Fruit fly (Drosophila melanogaster) whole organism, embryonic: ENCODE measurements around the gene Sfp93F.

Source experiments
- Asciz ChIP-seq: fragments of 200-800 bp; sonication (Bioruptor generic); optimal IDR thresholded peaks from 2 replicates; lab custom pipeline; 2017; ENCODE audit warnings: missing biosample characterization, mild to moderate bottlenecking, missing genetic modification characterization, missing genetic modification reagents
- C15 ChIP-seq: fragments of 200-800 bp; sonication (Bioruptor generic); IDR thresholded peaks from 3 replicates; pipeline ENCODE4 v1.3.6; 2022; ENCODE audit warnings: missing biosample characterization, missing genetic modification characterization
- CG11560 ChIP-seq: fragments of 200-800 bp; sonication (Bioruptor generic); IDR thresholded peaks from 3 replicates; pipeline ENCODE4 v1.3.6; 2022; ENCODE audit warnings: missing biosample characterization, missing genetic modification characterization
- CG12299 ChIP-seq: fragments of 200-800 bp; sonication (Bioruptor generic); optimal IDR thresholded peaks from 2 replicates; lab custom pipeline; 2018; ENCODE audit warnings: missing biosample characterization, mild to moderate bottlenecking, missing genetic modification characterization
- CG12744 ChIP-seq: fragments of 200-800 bp; sonication (Bioruptor generic); optimal IDR thresholded peaks from 2 replicates; lab custom pipeline; 2016; ENCODE audit warnings: missing biosample characterization, missing genetic modification characterization
- CG12942 ChIP-seq: fragments of 200-800 bp; sonication (Bioruptor generic); optimal IDR thresholded peaks from 3 replicates; lab custom pipeline; 2016; ENCODE audit warnings: missing biosample characterization, missing genetic modification characterization
- CG14014 ChIP-seq: fragments of 200-800 bp; sonication (Bioruptor generic); IDR thresholded peaks from 2 replicates; pipeline ENCODE4 v1.3.6; 2022; ENCODE audit warnings: missing biosample characterization, missing genetic modification characterization
- CG14667 ChIP-seq: fragments of 200-800 bp; sonication (Bioruptor generic); IDR thresholded peaks from 2 replicates; pipeline ENCODE4 v1.3.6; 2022; ENCODE audit warnings: missing biosample characterization, missing genetic modification characterization
- CG1529 ChIP-seq: fragments of 200-800 bp; sonication (Bioruptor generic); optimal IDR thresholded peaks from 3 replicates; lab custom pipeline; 2018; ENCODE audit warnings: missing biosample characterization, missing genetic modification characterization
- CG17328 ChIP-seq: fragments of 200-800 bp; sonication (Bioruptor generic); IDR thresholded peaks from 2 replicates; pipeline ENCODE4 v1.3.6; 2022; ENCODE audit warnings: missing biosample characterization, missing genetic modification characterization
- CG17568 ChIP-seq: fragments of 200-800 bp; sonication (Bioruptor generic); optimal IDR thresholded peaks from 2 replicates; lab custom pipeline; 2018; ENCODE audit warnings: missing biosample characterization, mild to moderate bottlenecking, missing genetic modification characterization, moderate library complexity
- CG18599 ChIP-seq: fragments of 200-800 bp; sonication (Bioruptor generic); optimal IDR thresholded peaks from 3 replicates; lab custom pipeline; 2017; ENCODE audit warnings: missing biosample characterization, missing genetic modification characterization, mild to moderate bottlenecking, moderate library complexity, missing genetic modification reagents
- CG2889 ChIP-seq: fragments of 200-800 bp; sonication (Bioruptor generic); IDR thresholded peaks from 3 replicates; pipeline ENCODE4 v1.3.6; 2022; ENCODE audit warnings: missing biosample characterization, missing genetic modification characterization
- CG3407 ChIP-seq: fragments of 200-800 bp; sonication (Bioruptor generic); optimal IDR thresholded peaks from 2 replicates; lab custom pipeline; 2018; ENCODE audit warnings: missing biosample characterization, mild to moderate bottlenecking, missing genetic modification characterization
- CG4360 ChIP-seq: fragments of 200-800 bp; sonication (Bioruptor generic); IDR thresholded peaks from 2 replicates; pipeline ENCODE4 v1.3.6; 2022; ENCODE audit warnings: missing biosample characterization, missing genetic modification characterization
- CG7357 ChIP-seq: fragments of 200-800 bp; sonication (Bioruptor generic); IDR thresholded peaks from 3 replicates; pipeline ENCODE4 v1.3.6; 2022; ENCODE audit warnings: missing biosample characterization, missing genetic modification characterization
- CG9727 ChIP-seq: fragments of 200-800 bp; sonication (Bioruptor generic); optimal IDR thresholded peaks from 3 replicates; lab custom pipeline; 2017; ENCODE audit warnings: missing biosample characterization, mild to moderate bottlenecking, missing genetic modification characterization
- CHES-1-like ChIP-seq: fragments of 200-800 bp; sonication (Bioruptor generic); optimal IDR thresholded peaks from 2 replicates; lab custom pipeline; 2016; ENCODE audit warnings: missing biosample characterization, missing genetic modification characterization
- D19A ChIP-seq: fragments of 200-800 bp; optimal IDR thresholded peaks from 3 replicates; lab custom pipeline; 2019; ENCODE audit warnings: missing biosample characterization, mild to moderate bottlenecking, missing genetic modification characterization, moderate library complexity
- Dip2 ChIP-seq: fragments of 200-800 bp; sonication (Bioruptor generic); IDR thresholded peaks from 2 replicates; pipeline ENCODE4 v1.3.6; 2022; ENCODE audit warnings: missing biosample characterization, missing genetic modification characterization
- HLH4C ChIP-seq: fragments of 200-800 bp; sonication (Bioruptor generic); IDR thresholded peaks from 3 replicates; pipeline ENCODE4 v1.3.6; 2022; ENCODE audit warnings: missing biosample characterization, missing genetic modification characterization; ENCODE audit not compliant: partially characterized antibody
- Hr3 ChIP-seq: fragments of 200-800 bp; sonication (Bioruptor generic); optimal IDR thresholded peaks from 3 replicates; lab custom pipeline; 2016; ENCODE audit warnings: missing biosample characterization, missing genetic modification characterization
- Mes4 ChIP-seq: fragments of 200-800 bp; sonication (Bioruptor generic); optimal IDR thresholded peaks from 2 replicates; lab custom pipeline; 2016; ENCODE audit warnings: missing biosample characterization, missing genetic modification characterization
- Pdp1 ChIP-seq, 2 experiments: fragments of 200-800 bp; sonication (Bioruptor generic); optimal IDR thresholded peaks; 3 replicates each; lab custom pipeline; 2016; ENCODE audit warnings: missing biosample characterization in 2 of 2, missing genetic modification characterization in 2 of 2, mild to moderate bottlenecking in 1 of 2, moderate library complexity in 1 of 2
- Stat92E ChIP-seq, 3 experiments: fragments of >200 bp in 2 of 3; fragments of 200-800 bp in 1 of 3; sonication (Bioruptor generic) in 1 of 3; optimal IDR thresholded peaks; 2 replicates each; lab custom pipeline; 2017 to 2019; ENCODE audit warnings: missing biosample characterization in 3 of 3, missing genetic modification characterization in 3 of 3, mild to moderate bottlenecking in 1 of 3, moderate library complexity in 1 of 3
- Taf1 ChIP-seq: fragments of 200-800 bp; sonication (Bioruptor generic); IDR thresholded peaks from 2 replicates; pipeline ENCODE4 v1.3.6; 2022; ENCODE audit warnings: missing biosample characterization, missing genetic modification characterization
- bbx ChIP-seq: fragments of 200-800 bp; sonication (Bioruptor generic); IDR thresholded peaks from 2 replicates; pipeline ENCODE4 v1.3.6; 2022; ENCODE audit warnings: missing biosample characterization, missing genetic modification characterization; ENCODE audit not compliant: partially characterized antibody
- bigmax ChIP-seq: fragments of 200-800 bp; sonication (Bioruptor generic); optimal IDR thresholded peaks from 2 replicates; lab custom pipeline; 2018; ENCODE audit warnings: missing biosample characterization, mild to moderate bottlenecking, missing genetic modification characterization
- bowl ChIP-seq: fragments of 200-800 bp; sonication (Bioruptor generic); IDR thresholded peaks from 2 replicates; pipeline ENCODE4 v1.3.6; 2022; ENCODE audit warnings: missing biosample characterization, missing genetic modification characterization
- bsh ChIP-seq, 2 experiments: fragments of 200-800 bp; sonication (Bioruptor generic); optimal IDR thresholded peaks; 2 replicates each; lab custom pipeline; 2017 to 2018; ENCODE audit warnings: mild to moderate bottlenecking in 2 of 2, missing biosample characterization in 2 of 2, missing genetic modification characterization in 2 of 2, moderate library complexity in 1 of 2
- croc ChIP-seq: fragments of 200-800 bp; sonication (Bioruptor generic); conservative IDR thresholded peaks from 3 replicates; pipeline ENCODE4 v1.3.6; 2022; ENCODE audit warnings: missing biosample characterization, missing genetic modification characterization
- dpn ChIP-seq, 2 experiments: fragments of 200-800 bp; sonication (Bioruptor generic); optimal IDR thresholded peaks; 3 replicates each; lab custom pipeline; 2016; ENCODE audit warnings: missing biosample characterization in 2 of 2, missing genetic modification characterization in 2 of 2
- esg ChIP-seq: fragments of 200-800 bp; sonication (Bioruptor generic); conservative IDR thresholded peaks from 2 replicates; pipeline ENCODE4 v1.3.6; 2022; ENCODE audit warnings: missing biosample characterization, missing genetic modification characterization
- fd64A ChIP-seq: fragments of 200-800 bp; sonication (Bioruptor generic); optimal IDR thresholded peaks from 3 replicates; lab custom pipeline; 2018; ENCODE audit warnings: missing biosample characterization, mild to moderate bottlenecking, missing genetic modification characterization
- hb ChIP-seq: fragments of 200-800 bp; sonication (Bioruptor generic); IDR thresholded peaks from 3 replicates; pipeline ENCODE4 v1.3.6; 2022; ENCODE audit warnings: missing biosample characterization, missing genetic modification characterization; ENCODE audit not compliant: partially characterized antibody
- hkb ChIP-seq, 2 experiments: fragments of 200-800 bp in 1 of 2; fragments of >200 bp in 1 of 2; sonication (Bioruptor generic) in 1 of 2; IDR thresholded peaks in 1 of 2; optimal IDR thresholded peaks in 1 of 2; 2 replicates each; pipeline versions ENCODE4 v1.3.6 to Lab custom; 2017 to 2022; ENCODE audit warnings: missing biosample characterization in 1 of 2, missing genetic modification characterization in 1 of 2
- lov ChIP-seq, 2 experiments: fragments of 200-800 bp in 1 of 2; fragments of >200 bp in 1 of 2; sonication (Bioruptor generic) in 1 of 2; IDR thresholded peaks in 1 of 2; optimal IDR thresholded peaks in 1 of 2; 2 replicates in 1 of 2; 3 replicates in 1 of 2; pipeline versions ENCODE4 v1.3.6 to Lab custom; 2017 to 2022; ENCODE audit warnings: missing biosample characterization in 1 of 2, missing genetic modification characterization in 1 of 2
- mirr ChIP-seq: fragments of 200-800 bp; sonication (Bioruptor generic); optimal IDR thresholded peaks from 3 replicates; lab custom pipeline; 2018; ENCODE audit warnings: missing biosample characterization, mild to moderate bottlenecking, missing genetic modification characterization
- nerfin-1 ChIP-seq: fragments of 200-800 bp; sonication (Bioruptor generic); optimal IDR thresholded peaks from 3 replicates; lab custom pipeline; 2019; ENCODE audit warnings: missing biosample characterization, mild to moderate bottlenecking, missing genetic modification characterization, moderate library complexity
- onecut ChIP-seq: fragments of 200-800 bp; sonication (Bioruptor generic); IDR thresholded peaks from 2 replicates; pipeline ENCODE4 v1.3.6; 2022; ENCODE audit warnings: missing biosample characterization, missing genetic modification characterization
- rib ChIP-seq: fragments of 200-800 bp; sonication (Bioruptor generic); IDR thresholded peaks from 2 replicates; pipeline ENCODE4 v1.3.6; 2022; ENCODE audit warnings: missing biosample characterization, missing genetic modification characterization
- schlank ChIP-seq: fragments of 200-800 bp; sonication (Bioruptor generic); optimal IDR thresholded peaks from 2 replicates; lab custom pipeline; 2018; ENCODE audit warnings: missing biosample characterization, mild to moderate bottlenecking, missing genetic modification characterization
- sd ChIP-seq: fragments of 200-800 bp; sonication (Bioruptor generic); optimal IDR thresholded peaks from 3 replicates; lab custom pipeline; 2018; ENCODE audit warnings: missing biosample characterization, mild to moderate bottlenecking, missing genetic modification characterization, moderate library complexity
- tgo ChIP-seq: fragments of 200-800 bp; sonication (Bioruptor generic); IDR thresholded peaks from 3 replicates; pipeline ENCODE4 v1.3.6; 2022; ENCODE audit warnings: missing biosample characterization, missing genetic modification characterization
- tin ChIP-seq: fragments of 200-800 bp; sonication (Bioruptor generic); optimal IDR thresholded peaks from 3 replicates; lab custom pipeline; 2016; ENCODE audit warnings: missing biosample characterization, missing genetic modification characterization
- twi ChIP-seq: fragments of 200-800 bp; optimal IDR thresholded peaks from 2 replicates; lab custom pipeline; 2019; ENCODE audit warnings: missing biosample characterization, mild to moderate bottlenecking, missing genetic modification characterization, moderate library complexity
- wdn ChIP-seq: fragments of 200-800 bp; sonication (Bioruptor generic); IDR thresholded peaks from 2 replicates; pipeline ENCODE4 v1.3.6; 2022; ENCODE audit warnings: missing biosample characterization, missing genetic modification characterization
- z ChIP-seq: fragments of 200-800 bp; sonication (Bioruptor generic); IDR thresholded peaks from 3 replicates; pipeline ENCODE4 v1.3.6; 2022; ENCODE audit warnings: missing biosample characterization, missing genetic modification characterization
- zf30C ChIP-seq: fragments of 200-800 bp; sonication (Bioruptor generic); optimal IDR thresholded peaks from 3 replicates; lab custom pipeline; 2018; ENCODE audit warnings: missing biosample characterization, mild to moderate bottlenecking, missing genetic modification characterization

Gene Sfp93F

dm6 chr3R:21781448-21781847 is 45.4 kb upstream of the Sfp93F start (continued):
- TF ChIP-seq esg (GFP tag; lab: Robert Waterston, UW) (peak; percentile 74), tgo (peak; percentile 82), sd (tag; lab: Kevin White, UChicago) (no peak), zf30C (GFP tag; lab: Kevin White, UChicago) (peak; percentile 49), CG17328 (GFP tag; lab: Robert Waterston, UW) (peak; percentile 48; the same call in 1 of the 2 replicates), hb (GFP tag; lab: Robert Waterston, UW) (no peak), CHES-1-like (GFP tag; lab: Kevin White, UChicago) (no peak), Taf1 (GFP tag; lab: Robert Waterston, UW) (no peak), Asciz (no peak), CG1529 (GFP tag; lab: Kevin White, UChicago) (peak; percentile 39), CG4360 (0 out of 2 replicates have a peak, but pooled peaks have one; percentile 10), CG18599 (GFP tag; lab: Kevin White, UChicago) (no peak), Dip2 (GFP tag; lab: Robert Waterston, UW) (no peak), HLH4C (GFP tag; lab: Robert Waterston, UW) (no peak), Pdp1 (GFP tag; optimal IDR thresholded peaks at IDR 0.05; lab: Kevin White, UChicago) (peak; percentile 36 to 47), CG17568 (no peak), dpn (GFP tag; optimal IDR thresholded peaks at IDR 0.05; lab: Kevin White, UChicago) (peak; percentile 63 to 65), tin (peak; percentile 55), CG7357 (GFP tag; lab: Robert Waterston, UW) (peak; percentile 58; the same call in 2 of the 3 replicates), wdn (GFP tag; lab: Robert Waterston, UW) (peak; percentile 49; the same call in 1 of the 2 replicates), mirr (GFP tag; lab: Kevin White, UChicago) (no peak), CG12299 (tag; lab: Kevin White, UChicago) (no peak), Stat92E (GFP tag; optimal IDR thresholded peaks at IDR 0.05; lab: Kevin White, UChicago) (no peak), bowl (GFP tag; lab: Robert Waterston, UW) (no peak; the same call in 1 of the 2 replicates), bsh (GFP tag; optimal IDR thresholded peaks at IDR 0.05; lab: Kevin White, UChicago) (peak; percentile 78 to 80), hkb (optimal IDR thresholded peaks at IDR 0.05; lab: Kevin White, UChicago) (no peak), hkb (GFP tag; IDR thresholded peaks at IDR 0.05; lab: Robert Waterston, UW) (peak; percentile 76), fd64A (no peak), Mes4 (GFP tag; lab: Kevin White, UChicago) (peak; percentile 48), nerfin-1 (tag; lab: Kevin White, UChicago) (peak; percentile 34), lov (optimal IDR thresholded peaks at IDR 0.05; lab: Kevin White, UChicago) (no peak), lov (GFP tag; IDR thresholded peaks at IDR 0.05; lab: Robert Waterston, UW) (no peak), CG12744 (GFP tag; lab: Kevin White, UChicago) (peak; percentile 19), bbx (GFP tag; lab: Robert Waterston, UW) (no peak), croc (GFP tag; lab: Robert Waterston, UW) (peak; percentile 33; the same call in 1 of the 3 replicates), schlank (no peak), rib (GFP tag; lab: Robert Waterston, UW) (no peak), CG2889 (GFP tag; lab: Robert Waterston, UW) (0 out of 3 replicates have a peak, but pooled peaks have one; percentile 53), CG3407 (GFP tag; lab: Kevin White, UChicago) (peak; percentile 41), CG9727 (peak; percentile 68), Hr3 (GFP tag; lab: Kevin White, UChicago) (peak; percentile 55), CG12942 (peak; percentile 38), D19A (tag; lab: Kevin White, UChicago) (peak; percentile 58), onecut (GFP tag; lab: Robert Waterston, UW) (peak; percentile 31; the same call in 1 of the 2 replicates), C15 (GFP tag; lab: Robert Waterston, UW) (no peak), twi (tag; lab: Kevin White, UChicago) (peak; percentile 39), CG14014 (GFP tag; lab: Robert Waterston, UW) (peak; percentile 79), z (GFP tag; lab: Robert Waterston, UW) (no peak), bigmax (GFP tag; lab: Kevin White, UChicago) (no peak), CG11560 (tag; lab: Robert Waterston, UW) (no peak), CG14667 (GFP tag; lab: Robert Waterston, UW) (peak; percentile 59; the same call in 1 of the 2 replicates)
